Fruit fly (Drosophila melanogaster) whole organism, prepupa: ENCODE measurements around the gene dib.

Experiments
- CG34406 ChIP-seq: fragments of 200-800 bp; sonication (Bioruptor generic); optimal IDR thresholded peaks from 3 replicates; lab custom pipeline; 2016; ENCODE audit warnings: missing biosample characterization, missing genetic modification characterization
- CG6163 ChIP-seq: fragments of 200-800 bp; sonication (Bioruptor generic); IDR thresholded peaks from 3 replicates; pipeline ENCODE4 v1.3.6; 2022; ENCODE audit warnings: missing biosample characterization, missing genetic modification characterization
- CG6276 ChIP-seq: fragments of 200-800 bp; sonication (Bioruptor generic); optimal IDR thresholded peaks from 2 replicates; lab custom pipeline; 2017; ENCODE audit warnings: missing biosample characterization, mild to moderate bottlenecking, missing genetic modification characterization
- CG8319 ChIP-seq: fragments of 200-800 bp; sonication (Bioruptor generic); optimal IDR thresholded peaks from 3 replicates; lab custom pipeline; 2016; ENCODE audit warnings: missing biosample characterization, missing genetic modification characterization
- OdsH ChIP-seq: fragments of 200-800 bp; sonication (Bioruptor generic); optimal IDR thresholded peaks from 3 replicates; lab custom pipeline; 2016; ENCODE audit warnings: missing biosample characterization, missing genetic modification characterization
- net ChIP-seq: fragments of 200-800 bp; sonication (Bioruptor generic); optimal IDR thresholded peaks from 3 replicates; lab custom pipeline; 2016; ENCODE audit warnings: missing biosample characterization, missing genetic modification characterization
- pdm3 ChIP-seq: fragments of 200-800 bp; sonication (Bioruptor generic); optimal IDR thresholded peaks from 3 replicates; lab custom pipeline; 2016; ENCODE audit warnings: missing biosample characterization, missing genetic modification characterization

- TF ChIP-seq pdm3 (no peak), CG34406 (GFP tag; lab: Kevin White, UChicago) (no peak), OdsH (GFP tag; lab: Kevin White, UChicago) (no peak), net (GFP tag; lab: Kevin White, UChicago) (no peak), CG6163 (no peak), CG6276 (GFP tag; lab: Kevin White, UChicago) (no peak), CG8319 (GFP tag; lab: Kevin White, UChicago) (no peak)
Observed at dm6 chr3L:4081243-4081642, 19.2 kb downstream of the dib start.
